Worm (Caenorhabditis elegans): ENCODE measurements around the gene rev-3.

The rev-3 gene

DNA sequence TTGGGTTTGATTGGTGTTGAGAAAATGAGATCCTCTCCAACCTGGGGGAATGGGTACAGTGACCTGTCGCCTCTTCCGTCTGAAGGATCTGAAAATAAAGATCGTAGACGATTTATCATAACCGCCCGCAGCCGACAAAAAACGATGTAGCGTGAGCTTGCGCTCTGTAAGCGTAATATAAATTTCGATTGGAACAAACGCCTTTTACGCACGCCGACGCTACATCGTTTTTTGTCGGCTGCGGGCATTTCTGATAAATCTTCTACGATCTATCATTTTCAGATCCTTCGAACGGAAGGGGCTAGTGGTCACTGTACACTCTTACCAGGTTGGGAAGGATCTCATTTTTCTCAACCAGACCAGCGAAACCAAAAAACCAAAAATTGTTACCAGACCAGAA, 42.1 kb downstream of the rev-3 start:
- TF ChIP-seq unc-62 (GFP tag; optimal IDR thresholded peaks at IDR 0.05 in 1 of 2) (no peak), unc-62 (tag; optimal IDR thresholded peaks at IDR 0.05) (no peak), aha-1 (tag) (peak; percentile 63), ama-1 (optimal IDR thresholded peaks at IDR 0.05) (no peak)

DNA sequence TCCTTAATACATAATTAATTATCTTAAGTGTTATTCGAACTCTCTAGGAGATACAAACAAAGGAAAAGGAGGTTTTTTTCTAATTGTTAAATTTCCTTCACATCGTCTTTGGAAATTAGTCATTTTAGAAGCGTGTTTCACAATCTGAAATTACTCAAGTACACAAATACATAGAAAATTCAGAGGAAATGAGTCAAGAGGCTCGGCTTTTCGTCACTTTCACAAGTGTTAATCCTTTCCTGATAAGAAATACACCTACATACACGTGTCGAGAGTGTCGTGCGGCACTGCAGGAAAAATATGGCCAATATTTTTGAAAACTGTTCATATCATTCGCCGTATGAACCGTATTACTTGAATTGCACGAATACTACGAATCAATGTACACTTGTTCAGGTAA, 43.3 kb downstream of the rev-3 start, which contains the start of gene B0244.4:
B0244.4 (plus strand) TSS at position 301 of the 400 bp plus-strand sequence.
- no peak for TF ChIP-seq spr-1 (tag; optimal IDR thresholded peaks at IDR 0.05)
- TF ChIP-seq attf-4 (tag; optimal IDR thresholded peaks at IDR 0.05) = no peak
- TF ChIP-seq lin-29 (GFP tag; IDR thresholded peaks at IDR 0.05) = no peak
- no peak for TF ChIP-seq nhr-25 (tag; optimal IDR thresholded peaks at IDR 0.05; ENCODE audit: borderline replicate concordance, insufficient read depth)

DNA sequence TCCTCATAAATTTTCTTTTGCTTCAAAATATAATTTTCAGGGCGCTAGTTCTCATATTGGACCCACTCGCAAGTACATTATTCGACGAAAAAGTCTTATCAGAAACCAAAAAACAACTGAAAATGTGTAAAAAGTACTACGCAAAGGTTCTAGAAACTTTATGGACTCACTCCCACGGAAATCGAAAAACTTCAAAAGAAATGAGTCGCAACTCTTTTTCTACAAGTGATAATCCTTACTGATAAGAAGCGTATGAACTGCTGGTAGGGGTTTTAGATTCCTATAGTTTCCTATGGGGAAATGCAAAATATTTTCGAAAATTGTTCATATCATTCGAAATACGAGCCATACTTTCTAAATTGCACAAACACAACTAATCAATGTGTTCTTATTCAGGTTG, 45.9 kb downstream of the rev-3 start, which contains the start of gene B0244.5:
B0244.5 (plus strand) TSS at position 301 of the 400 bp plus-strand sequence.
- no peak for TF ChIP-seq hlh-11 (tag; optimal IDR thresholded peaks at IDR 0.05)
- no peak for TF ChIP-seq duxl-1 (tag; optimal IDR thresholded peaks at IDR 0.05; ENCODE audit: poor library complexity)
- no peak for TF ChIP-seq cey-2 (tag; optimal IDR thresholded peaks at IDR 0.05; ENCODE audit: borderline replicate concordance, insufficient read depth)
- TF ChIP-seq lir-3 (tag; optimal IDR thresholded peaks at IDR 0.05) = no peak
- no peak for TF ChIP-seq rbr-2 (tag; optimal IDR thresholded peaks at IDR 0.05)
- TF ChIP-seq tag-97 (GFP tag; IDR thresholded peaks at IDR 0.05) = no peak
- no peak for TF ChIP-seq mxl-2 (GFP tag; conservative IDR thresholded peaks at IDR 0.05)
- no peak for TF ChIP-seq zfp-3 (GFP tag; conservative IDR thresholded peaks at IDR 0.05)
- no peak for TF ChIP-seq hif-1 (tag; optimal IDR thresholded peaks at IDR 0.05)
- TF ChIP-seq ama-1 (optimal IDR thresholded peaks at IDR 0.05) = no peak

DNA sequence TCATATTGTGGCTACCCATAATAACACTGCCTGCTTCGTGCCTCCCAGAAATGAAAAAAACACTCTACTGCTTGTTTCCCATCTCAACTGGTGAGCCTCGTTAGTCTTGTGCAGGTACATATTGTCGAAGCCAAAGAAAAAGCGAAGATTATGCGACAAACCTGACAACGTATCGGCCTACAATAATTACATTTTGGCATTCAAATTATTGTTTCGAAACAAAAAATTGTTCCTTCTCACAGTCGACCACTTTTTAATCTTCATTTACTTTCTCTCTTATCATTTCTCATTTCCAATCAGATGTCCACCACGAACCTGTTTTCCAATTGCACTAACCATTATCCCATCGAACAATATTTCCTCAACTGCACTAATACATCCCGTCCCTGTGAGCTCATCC, 47.4 kb downstream of the rev-3 start, which contains the start of gene B0244.15:
B0244.15 (plus strand) TSS at position 301 of the 400 bp plus-strand sequence.
- no peak for TF ChIP-seq Y105C5A.15 (GFP tag; IDR thresholded peaks at IDR 0.05)
- no peak for TF ChIP-seq lir-3 (tag; optimal IDR thresholded peaks at IDR 0.05)
- no peak for TF ChIP-seq F26F4.8 (GFP tag; conservative IDR thresholded peaks at IDR 0.05)
- no peak for TF ChIP-seq lin-29 (GFP tag; IDR thresholded peaks at IDR 0.05)
- TF ChIP-seq ceh-62 (tag; optimal IDR thresholded peaks at IDR 0.05) = no peak
- no peak for TF ChIP-seq php-3 (GFP tag; IDR thresholded peaks at IDR 0.05)
- TF ChIP-seq dmd-6 (GFP tag; IDR thresholded peaks at IDR 0.05) = no peak
- no peak for TF ChIP-seq F37D6.2 (tag; optimal IDR thresholded peaks at IDR 0.05)
- TF ChIP-seq lin-38 (GFP tag; IDR thresholded peaks at IDR 0.05) = no peak
- no peak for TF ChIP-seq zfp-2 (tag; optimal IDR thresholded peaks at IDR 0.05)

DNA sequence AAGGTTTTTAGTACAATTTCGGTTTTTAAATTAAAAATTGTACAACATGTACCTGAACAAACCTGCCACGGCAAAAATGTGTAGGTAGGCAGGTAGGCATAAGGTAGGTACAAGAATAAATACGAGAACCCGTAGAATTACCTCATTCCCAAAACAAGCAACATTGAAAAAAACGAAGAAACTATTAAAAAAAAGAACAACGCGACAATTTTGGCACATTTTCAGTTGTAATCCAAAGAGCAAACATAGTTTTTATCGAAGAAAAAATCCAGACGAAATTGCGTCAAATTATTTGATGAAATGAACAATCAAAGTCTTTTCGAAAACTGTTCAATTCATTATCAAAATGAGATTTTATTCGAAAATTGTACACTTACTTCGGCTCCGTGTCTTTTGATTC, 49.8 kb downstream of the rev-3 start, which contains the start of gene B0244.16:
B0244.16 (plus strand) TSS at position 301 of the 400 bp plus-strand sequence.
- TF ChIP-seq nhr-25 (tag; optimal IDR thresholded peaks at IDR 0.05; ENCODE audit: borderline replicate concordance, insufficient read depth) (no peak), ceh-32 (tag; optimal IDR thresholded peaks at IDR 0.05; ENCODE audit: poor library complexity) (no peak), F26F4.8 (GFP tag; conservative IDR thresholded peaks at IDR 0.05) (no peak), zip-11 (GFP tag; IDR thresholded peaks at IDR 0.05) (no peak), hmg-1.1 (GFP tag; IDR thresholded peaks at IDR 0.05) (no peak), ZK546.5 (tag; optimal IDR thresholded peaks at IDR 0.05) (no peak), daf-16 (GFP tag; optimal IDR thresholded peaks at IDR 0.05) (no peak), daf-16 (tag; optimal IDR thresholded peaks at IDR 0.05) (no peak), hlh-30 (tag; optimal IDR thresholded peaks at IDR 0.05; ENCODE audit: insufficient read depth) (no peak), nhr-102 (tag; optimal IDR thresholded peaks at IDR 0.05) (no peak), Y5F2A.4 (GFP tag; optimal IDR thresholded peaks at IDR 0.05) (no peak)

Measured in whole organism, L4 larva.